Fruit fly (Drosophila melanogaster) whole organism, embryonic: ENCODE data around the gene yellow-f.

Experiments
- Antp ChIP-seq: fragments of 200-800 bp; sonication (Bioruptor generic); optimal IDR thresholded peaks from 3 replicates; lab custom pipeline; 2016; ENCODE audit warnings: missing biosample characterization, missing genetic modification characterization
- Bdp1 ChIP-seq: fragments of 200-800 bp; sonication (Bioruptor generic); optimal IDR thresholded peaks from 3 replicates; lab custom pipeline; 2016; ENCODE audit warnings: missing biosample characterization, missing genetic modification characterization
- CG10321 ChIP-seq: fragments of 200-800 bp; sonication (Bioruptor generic); IDR thresholded peaks from 2 replicates; pipeline ENCODE4 v1.3.6; 2022; ENCODE audit warnings: missing biosample characterization, missing genetic modification characterization
- CG11456 ChIP-seq: fragments of 200-800 bp; sonication (Bioruptor generic); IDR thresholded peaks from 3 replicates; pipeline ENCODE4 v1.3.6; 2022; ENCODE audit warnings: missing biosample characterization, missing genetic modification characterization
- CG13123 ChIP-seq: fragments of 200-800 bp; sonication (Bioruptor generic); optimal IDR thresholded peaks from 2 replicates; lab custom pipeline; 2016; ENCODE audit warnings: missing biosample characterization, missing genetic modification characterization
- CG13624 ChIP-seq: fragments of 200-800 bp; sonication (Bioruptor generic); optimal IDR thresholded peaks from 2 replicates; lab custom pipeline; 2016; ENCODE audit warnings: missing biosample characterization, missing genetic modification characterization
- CG14014 ChIP-seq: fragments of 200-800 bp; sonication (Bioruptor generic); IDR thresholded peaks from 2 replicates; pipeline ENCODE4 v1.3.6; 2022; ENCODE audit warnings: missing biosample characterization, missing genetic modification characterization
- CG14965 ChIP-seq: fragments of 200-800 bp; sonication (Bioruptor generic); optimal IDR thresholded peaks from 2 replicates; lab custom pipeline; 2016; ENCODE audit warnings: missing biosample characterization, missing genetic modification characterization, borderline replicate concordance
- CG1602 ChIP-seq: fragments of 200-800 bp; sonication (Bioruptor generic); optimal IDR thresholded peaks from 3 replicates; lab custom pipeline; 2016; ENCODE audit warnings: missing biosample characterization, missing genetic modification characterization
- CG2712 ChIP-seq: fragments of 200-800 bp; optimal IDR thresholded peaks from 3 replicates; lab custom pipeline; 2019; ENCODE audit warnings: missing biosample characterization, mild to moderate bottlenecking, missing genetic modification characterization, moderate library complexity
- CG34376 ChIP-seq: fragments of 200-800 bp; sonication (Bioruptor generic); optimal IDR thresholded peaks from 2 replicates; lab custom pipeline; 2018; ENCODE audit warnings: missing biosample characterization, mild to moderate bottlenecking, missing genetic modification characterization
- CG6813 ChIP-seq: fragments of 200-800 bp; sonication (Bioruptor generic); optimal IDR thresholded peaks from 2 replicates; lab custom pipeline; 2017; ENCODE audit warnings: missing biosample characterization, missing genetic modification characterization, mild to moderate bottlenecking, moderate library complexity, missing genetic modification reagents
- CG7745 ChIP-seq: fragments of 200-800 bp; sonication (Bioruptor generic); optimal IDR thresholded peaks from 2 replicates; lab custom pipeline; 2018; ENCODE audit warnings: missing biosample characterization, mild to moderate bottlenecking, missing genetic modification characterization, moderate library complexity
- CG8388 ChIP-seq: fragments of 200-800 bp; sonication (Bioruptor generic); optimal IDR thresholded peaks from 2 replicates; lab custom pipeline; 2019; ENCODE audit warnings: missing biosample characterization, mild to moderate bottlenecking, missing genetic modification characterization, moderate library complexity
- CG8478 ChIP-seq: fragments of >200 bp; optimal IDR thresholded peaks from 2 replicates; lab custom pipeline; 2018
- CG9797 ChIP-seq: fragments of 200-800 bp; sonication (Bioruptor generic); optimal IDR thresholded peaks from 3 replicates; lab custom pipeline; 2018; ENCODE audit warnings: missing biosample characterization, mild to moderate bottlenecking, missing genetic modification characterization
- CHES-1-like ChIP-seq: fragments of 200-800 bp; sonication (Bioruptor generic); optimal IDR thresholded peaks from 2 replicates; lab custom pipeline; 2016; ENCODE audit warnings: missing biosample characterization, missing genetic modification characterization
- Dek ChIP-seq: fragments of 200-800 bp; sonication (Bioruptor generic); optimal IDR thresholded peaks from 3 replicates; lab custom pipeline; 2019; ENCODE audit warnings: missing biosample characterization, mild to moderate bottlenecking, missing genetic modification characterization, moderate library complexity
- Dll ChIP-seq: fragments of 200-800 bp; sonication (Bioruptor generic); IDR thresholded peaks from 4 replicates; pipeline ENCODE4 v1.3.6; 2022; ENCODE audit warnings: missing biosample characterization, missing genetic modification characterization; ENCODE audit not compliant: partially characterized antibody
- E2f2 ChIP-seq: fragments of 200-800 bp; sonication (Bioruptor generic); IDR thresholded peaks from 2 replicates; pipeline ENCODE4 v1.3.6; 2022; ENCODE audit warnings: missing biosample characterization, missing genetic modification characterization
- Ets97D ChIP-seq: fragments of 200-800 bp; sonication (Bioruptor generic); optimal IDR thresholded peaks from 3 replicates; lab custom pipeline; 2016; ENCODE audit warnings: missing biosample characterization, missing genetic modification characterization
- GATAe ChIP-seq: fragments of 200-800 bp; sonication (Bioruptor generic); conservative IDR thresholded peaks from 2 replicates; pipeline ENCODE4 v1.3.6; 2022; ENCODE audit warnings: missing biosample characterization, missing genetic modification characterization
- HLH54F ChIP-seq: fragments of 200-800 bp; sonication (Bioruptor generic); optimal IDR thresholded peaks from 3 replicates; lab custom pipeline; 2016; ENCODE audit warnings: missing biosample characterization, missing genetic modification characterization
- Hey ChIP-seq: fragments of 200-800 bp; sonication (Bioruptor generic); optimal IDR thresholded peaks from 3 replicates; lab custom pipeline; 2018; ENCODE audit warnings: missing biosample characterization, mild to moderate bottlenecking, missing genetic modification characterization
- HmgZ ChIP-seq: fragments of 200-800 bp; sonication (Bioruptor generic); optimal IDR thresholded peaks from 2 replicates; lab custom pipeline; 2018; ENCODE audit warnings: missing biosample characterization, mild to moderate bottlenecking, missing genetic modification characterization
- Lim3 ChIP-seq: fragments of 200-800 bp; sonication (Bioruptor generic); IDR thresholded peaks from 2 replicates; pipeline ENCODE4 v1.3.6; 2022; ENCODE audit warnings: missing biosample characterization, missing genetic modification characterization
- Lpt ChIP-seq: fragments of >200 bp; optimal IDR thresholded peaks from 2 replicates; lab custom pipeline; 2018; ENCODE audit warnings: missing biosample characterization, missing genetic modification characterization
- Mad ChIP-seq: fragments of 200-800 bp; sonication (Bioruptor generic); optimal IDR thresholded peaks from 2 replicates; lab custom pipeline; 2016; ENCODE audit warnings: missing biosample characterization, missing genetic modification characterization
- Myb ChIP-seq: fragments of 200-800 bp; sonication (Bioruptor generic); optimal IDR thresholded peaks from 2 replicates; lab custom pipeline; 2016; ENCODE audit warnings: missing biosample characterization, missing genetic modification characterization
- Nf-YA ChIP-seq: fragments of 200-800 bp; sonication (Bioruptor generic); IDR thresholded peaks from 2 replicates; pipeline ENCODE4 v1.3.6; 2022; ENCODE audit warnings: missing biosample characterization, missing genetic modification characterization
- Oli ChIP-seq: fragments of 200-800 bp; sonication (Bioruptor generic); optimal IDR thresholded peaks from 2 replicates; lab custom pipeline; 2018; ENCODE audit warnings: missing biosample characterization, mild to moderate bottlenecking, missing genetic modification characterization, moderate library complexity
- YL-1 ChIP-seq: fragments of 200-800 bp; sonication (Bioruptor generic); optimal IDR thresholded peaks from 3 replicates; lab custom pipeline; 2017; ENCODE audit warnings: missing biosample characterization, mild to moderate bottlenecking, missing genetic modification characterization
- aop ChIP-seq: fragments of 200-800 bp; sonication (Bioruptor generic); IDR thresholded peaks from 2 replicates; pipeline ENCODE4 v1.3.6; 2022; ENCODE audit warnings: missing biosample characterization, missing genetic modification characterization
- cas ChIP-seq: fragments of 200-800 bp; sonication (Bioruptor generic); IDR thresholded peaks from 2 replicates; pipeline ENCODE4 v1.3.6; 2022; ENCODE audit warnings: missing biosample characterization, missing genetic modification characterization
- cato ChIP-seq: fragments of 200-800 bp; sonication (Bioruptor generic); optimal IDR thresholded peaks from 2 replicates; lab custom pipeline; 2016; ENCODE audit warnings: missing biosample characterization, missing genetic modification characterization, borderline replicate concordance
- crol ChIP-seq: fragments of 200-800 bp; sonication (Bioruptor generic); IDR thresholded peaks from 2 replicates; pipeline ENCODE4 v1.3.6; 2022; ENCODE audit warnings: missing biosample characterization, missing genetic modification characterization
- cwo ChIP-seq: fragments of 200-800 bp; sonication (Bioruptor generic); optimal IDR thresholded peaks from 3 replicates; lab custom pipeline; 2017; ENCODE audit warnings: missing biosample characterization, missing genetic modification characterization, mild to moderate bottlenecking, moderate library complexity, missing genetic modification reagents
- dysf ChIP-seq: fragments of 200-800 bp; sonication (Bioruptor generic); IDR thresholded peaks from 3 replicates; pipeline ENCODE4 v1.3.6; 2022; ENCODE audit warnings: missing biosample characterization, missing genetic modification characterization
- esg ChIP-seq: fragments of 200-800 bp; sonication (Bioruptor generic); conservative IDR thresholded peaks from 2 replicates; pipeline ENCODE4 v1.3.6; 2022; ENCODE audit warnings: missing biosample characterization, missing genetic modification characterization
- fd3F ChIP-seq: fragments of 200-800 bp; sonication (Bioruptor generic); optimal IDR thresholded peaks from 2 replicates; lab custom pipeline; 2018; ENCODE audit warnings: missing biosample characterization, mild to moderate bottlenecking, missing genetic modification characterization, moderate library complexity
- fd64A ChIP-seq: fragments of 200-800 bp; sonication (Bioruptor generic); optimal IDR thresholded peaks from 3 replicates; lab custom pipeline; 2018; ENCODE audit warnings: missing biosample characterization, mild to moderate bottlenecking, missing genetic modification characterization
- gsb ChIP-seq: fragments of 200-800 bp; sonication (Bioruptor generic); IDR thresholded peaks from 2 replicates; pipeline ENCODE4 v1.3.6; 2022; ENCODE audit warnings: missing biosample characterization, missing genetic modification characterization
- gsb-n ChIP-seq: fragments of 200-800 bp; sonication (Bioruptor generic); optimal IDR thresholded peaks from 3 replicates; lab custom pipeline; 2018; ENCODE audit warnings: missing biosample characterization, mild to moderate bottlenecking, missing genetic modification characterization
- hth ChIP-seq: fragments of >200 bp; optimal IDR thresholded peaks from 2 replicates; lab custom pipeline; 2017; ENCODE audit warnings: inconsistent platforms
- klu ChIP-seq: fragments of 200-800 bp; sonication (Bioruptor generic); IDR thresholded peaks from 2 replicates; pipeline ENCODE4 v1.3.6; 2022; ENCODE audit warnings: missing biosample characterization, missing genetic modification characterization
- odd ChIP-seq: fragments of 200-800 bp; sonication (Bioruptor generic); optimal IDR thresholded peaks from 2 replicates; lab custom pipeline; 2017; ENCODE audit warnings: missing biosample characterization, mild to moderate bottlenecking, missing genetic modification characterization
- prd ChIP-seq, 3 experiments: fragments of >200 bp in 2 of 3; fragments of 200-800 bp in 1 of 3; sonication (Bioruptor generic) in 1 of 3; optimal IDR thresholded peaks in 2 of 3; IDR thresholded peaks in 1 of 3; 2 replicates in 2 of 3; 3 replicates in 1 of 3; pipeline versions ENCODE4 v1.3.6 to Lab custom; 2017 to 2022; ENCODE audit warnings: missing biosample characterization in 1 of 3, missing genetic modification characterization in 1 of 3
- slbo ChIP-seq: fragments of 200-800 bp; sonication (Bioruptor generic); IDR thresholded peaks from 2 replicates; pipeline ENCODE4 v1.3.6; 2022; ENCODE audit warnings: missing biosample characterization, missing genetic modification characterization
- stwl ChIP-seq: fragments of 200-800 bp; sonication (Bioruptor generic); optimal IDR thresholded peaks from 3 replicates; lab custom pipeline; 2018; ENCODE audit warnings: missing biosample characterization, mild to moderate bottlenecking, missing genetic modification characterization, moderate library complexity
- vvl ChIP-seq: fragments of 200-800 bp; sonication (Bioruptor generic); IDR thresholded peaks from 2 replicates; pipeline ENCODE4 v1.3.6; 2022; ENCODE audit warnings: missing biosample characterization, missing genetic modification characterization

yellow-f gene

DNA sequence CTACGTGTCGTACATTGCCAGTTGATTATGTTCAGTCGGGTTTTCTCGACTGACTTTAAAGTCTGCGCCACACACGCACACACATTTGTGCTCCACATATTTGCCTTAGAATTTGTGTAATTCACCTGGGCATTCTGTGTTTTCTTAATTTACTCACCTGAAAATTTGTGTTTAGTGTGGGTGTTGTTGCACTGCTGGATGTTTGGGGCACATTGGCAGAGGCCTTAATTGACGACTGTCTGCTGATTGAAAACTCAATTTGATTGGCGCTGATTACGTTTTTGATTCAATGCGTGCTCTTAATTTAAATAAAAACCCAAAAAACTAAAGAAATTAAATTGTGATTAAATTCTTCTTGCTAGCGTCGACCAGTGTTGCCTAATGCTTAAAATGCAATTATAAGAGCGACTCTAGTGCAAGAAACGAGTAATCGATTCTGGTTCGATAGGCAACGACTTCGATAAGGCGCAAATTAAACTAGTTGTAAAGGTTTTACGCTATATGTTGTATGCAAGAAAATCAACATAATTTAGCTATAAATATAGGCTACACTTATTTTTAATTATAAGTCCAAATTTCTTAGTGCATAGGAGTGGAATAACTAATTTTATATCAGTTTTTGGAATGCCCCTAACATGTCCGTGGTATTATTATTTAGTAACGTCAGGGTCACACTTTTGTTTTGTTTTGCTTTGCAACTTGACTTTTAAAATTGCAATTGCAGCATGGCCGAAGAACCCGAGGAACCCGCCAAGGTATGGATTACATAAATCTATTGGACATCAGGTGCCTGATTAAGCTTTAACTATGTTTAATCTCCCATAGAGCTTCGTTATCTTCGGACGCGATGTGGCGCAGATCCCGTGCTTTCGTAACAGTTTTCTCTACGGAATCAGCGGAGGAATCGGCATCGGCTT is 37.5 kb upstream of the yellow-f start, which contains the start of the genes CG46281 and CG46280 (continued):
- TF ChIP-seq Bdp1 (peak; percentile 23), crol (GFP tag; lab: Robert Waterston, UW) (no peak), Lpt (GFP tag; lab: Kevin White, UChicago) (no peak), slbo (GFP tag; lab: Robert Waterston, UW) (no peak), hth (lab: Kevin White, UChicago) (no peak), Oli (no peak), CG7745 (tag; lab: Kevin White, UChicago) (no peak), E2f2 (GFP tag; lab: Robert Waterston, UW) (peak; percentile 70), Hey (tag; lab: Kevin White, UChicago) (no peak), aop (no peak), cato (GFP tag; lab: Kevin White, UChicago) (peak; percentile 1), fd3F (no peak), CG6813 (GFP tag; lab: Kevin White, UChicago) (no peak), CG14014 (no peak), CG9797 (GFP tag; lab: Kevin White, UChicago) (peak; percentile 71), Lim3 (no peak), gsb-n (tag; lab: Kevin White, UChicago) (no peak), CHES-1-like (GFP tag; lab: Kevin White, UChicago) (peak; percentile 76), cas (GFP tag; lab: Robert Waterston, UW) (0 out of 2 replicates have a peak, but pooled peaks have one; percentile 21), HmgZ (tag; lab: Kevin White, UChicago) (peak; percentile 35), klu (GFP tag; lab: Robert Waterston, UW) (no peak), fd64A (GFP tag; lab: Kevin White, UChicago) (no peak), HLH54F (GFP tag; lab: Kevin White, UChicago) (peak; percentile 48), esg (GFP tag; lab: Robert Waterston, UW) (no peak), gsb (GFP tag; lab: Robert Waterston, UW) (no peak), CG14965 (GFP tag; lab: Kevin White, UChicago) (no peak), GATAe (GFP tag; lab: Robert Waterston, UW) (no peak), CG2712 (tag; lab: Kevin White, UChicago) (no peak), dysf (no peak), Myb (GFP tag; lab: Kevin White, UChicago) (peak; percentile 20), cwo (no peak), CG8388 (GFP tag; lab: Kevin White, UChicago) (no peak), CG34376 (no peak), CG10321 (GFP tag; lab: Robert Waterston, UW) (no peak), Antp (GFP tag; lab: Kevin White, UChicago) (peak; percentile 11), prd (optimal IDR thresholded peaks at IDR 0.05; lab: Kevin White, UChicago) (no peak), prd (GFP tag; IDR thresholded peaks at IDR 0.05; lab: Robert Waterston, UW) (no peak), CG11456 (GFP tag; lab: Robert Waterston, UW) (no peak), vvl (GFP tag; lab: Robert Waterston, UW) (0 out of 2 replicates have a peak, but pooled peaks have one; percentile 18), Nf-YA (GFP tag; lab: Robert Waterston, UW) (no peak), Ets97D (peak; percentile 52), CG13624 (GFP tag; lab: Kevin White, UChicago) (peak; percentile 43), CG13123 (GFP tag; lab: Kevin White, UChicago) (no peak), YL-1 (GFP tag; lab: Kevin White, UChicago) (peak; percentile 83), stwl (peak; percentile 97), Dll (GFP tag; lab: Robert Waterston, UW) (peak; percentile 74; the same call in 3 of the 4 replicates), Dek (tag; lab: Kevin White, UChicago) (no peak), Mad (GFP tag; lab: Kevin White, UChicago) (peak; percentile 14), CG1602 (GFP tag; lab: Kevin White, UChicago) (no peak), odd (GFP tag; lab: Kevin White, UChicago) (no peak), CG8478 (no peak)
